Worm (Caenorhabditis elegans) whole organism, midembryonic: ENCODE results near the gene C08F11.1.

ENCODE experiments used
- T22C8.4 ChIP-seq: fragments of 200-800 bp; sonication (Bioruptor generic); IDR thresholded peaks from 2 replicates; pipeline ENCODE4 v1.3.6; 2022; ENCODE audit warnings: missing genetic modification characterization, missing compliant biosample characterization
- cog-1 ChIP-seq: sonication (generic microtip); optimal IDR thresholded peaks from 2 replicates; lab custom pipeline; 2016; ENCODE audit warnings: missing genetic modification characterization, missing compliant biosample characterization
- flt-1 ChIP-seq: fragments of 200-800 bp; sonication (Bioruptor generic); IDR thresholded peaks from 2 replicates; pipeline ENCODE4 v1.3.6; 2022; ENCODE audit warnings: missing genetic modification characterization, missing compliant biosample characterization
- klf-2 ChIP-seq: fragments of 200-800 bp; sonication (Bioruptor generic); conservative IDR thresholded peaks from 2 replicates; pipeline ENCODE4 v1.3.6; 2022; ENCODE audit warnings: missing genetic modification reagents, missing genetic modification characterization, missing compliant biosample characterization
- med-1 ChIP-seq: sonication (generic microtip); optimal IDR thresholded peaks from 2 replicates; lab custom pipeline; 2017; ENCODE audit warnings: missing genetic modification characterization, mild to moderate bottlenecking, missing compliant biosample characterization, antibody characterized with exemption, missing genetic modification reagents; ENCODE audit not compliant: insufficient read depth
- ref-1 ChIP-seq: fragments of 200-800 bp; sonication (Bioruptor generic); conservative IDR thresholded peaks from 2 replicates; pipeline ENCODE4 v1.3.6; 2022; ENCODE audit warnings: missing genetic modification reagents, missing genetic modification characterization, missing compliant biosample characterization
- tab-1 ChIP-seq: fragments of 200-800 bp; sonication (Bioruptor generic); IDR thresholded peaks from 2 replicates; pipeline ENCODE4 v1.3.6; 2022; ENCODE audit warnings: missing genetic modification characterization, missing compliant biosample characterization
- ztf-23 ChIP-seq: fragments of 200-800 bp; sonication (Bioruptor generic); IDR thresholded peaks from 2 replicates; pipeline ENCODE4 v1.3.6; 2022; ENCODE audit warnings: missing genetic modification reagents, missing genetic modification characterization, missing compliant biosample characterization
- ztf-29 ChIP-seq: fragments of 200-800 bp; sonication (Bioruptor generic); IDR thresholded peaks from 2 replicates; pipeline ENCODE4 v1.3.6; 2022; ENCODE audit warnings: missing genetic modification reagents, missing genetic modification characterization, missing compliant biosample characterization

DNA sequence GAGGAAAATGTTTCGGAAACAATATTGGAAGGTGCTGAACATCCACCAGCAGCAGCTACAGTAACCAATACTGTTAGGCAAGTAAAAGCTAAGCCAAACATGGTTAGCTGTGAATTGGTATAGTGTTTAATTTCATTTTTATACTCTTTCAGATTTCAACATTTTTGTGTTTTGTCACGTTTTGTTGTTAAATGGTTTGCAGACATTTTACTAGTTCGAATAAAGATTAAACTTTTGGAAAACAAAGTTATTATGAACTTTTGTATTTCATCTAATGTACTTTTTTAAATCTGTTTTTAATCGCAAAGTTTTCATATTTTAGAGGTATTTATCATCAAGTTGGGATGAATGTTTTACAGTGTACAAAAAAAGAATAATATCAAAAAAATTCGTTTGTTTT, 26.6 kb downstream of the C08F11.1 start, which contains the start of gene C08F11.17:
- TF ChIP-seq flt-1 (GFP tag; lab: Robert Waterston, UW): no peak
- no peak for TF ChIP-seq cog-1
- no peak for TF ChIP-seq med-1 (GFP tag; lab: Kevin White, UChicago)
- no peak for TF ChIP-seq tab-1 (GFP tag; lab: Robert Waterston, UW)
- TF ChIP-seq T22C8.4 (GFP tag; lab: Robert Waterston, UW): no peak
- no peak for TF ChIP-seq ztf-23 (GFP tag; lab: Robert Waterston, UW)
- no peak for TF ChIP-seq klf-2
- no peak for TF ChIP-seq ref-1 (GFP tag; lab: Robert Waterston, UW)
- no peak for TF ChIP-seq ztf-29 (GFP tag; lab: Robert Waterston, UW)
